Fruit fly (Drosophila melanogaster): ENCODE data around the gene CG13287.

The CG13287 gene

dm6 chr3L:5926015-5926988 is 44.2 kb downstream of the CG13287 start (continued):
- TF ChIP-seq Sox102F (GFP tag; optimal IDR thresholded peaks at IDR 0.05) (peak; percentile 35), CG8319 (GFP tag; optimal IDR thresholded peaks at IDR 0.05) (no peak), CG11294 (GFP tag; IDR thresholded peaks at IDR 0.05) (no peak), fd59A (GFP tag; optimal IDR thresholded peaks at IDR 0.05) (no peak), CG6854 (GFP tag; optimal IDR thresholded peaks at IDR 0.05) (peak; percentile 57), CG6808 (GFP tag; optimal IDR thresholded peaks at IDR 0.05) (no peak), Sox14 (GFP tag; optimal IDR thresholded peaks at IDR 0.05) (peak; percentile 22), pdm3 (GFP tag; optimal IDR thresholded peaks at IDR 0.05) (peak; percentile 36), CG3919 (GFP tag; optimal IDR thresholded peaks at IDR 0.05) (peak; percentile 58), CG34406 (GFP tag; optimal IDR thresholded peaks at IDR 0.05) (no peak), fd85E (GFP tag; optimal IDR thresholded peaks at IDR 0.05) (no peak), CG7368 (GFP tag; optimal IDR thresholded peaks at IDR 0.05) (no peak), vri (GFP tag; optimal IDR thresholded peaks at IDR 0.05) (peak; percentile 54), CG3032 (tag; optimal IDR thresholded peaks at IDR 0.05) (no peak), CG6163 (GFP tag; IDR thresholded peaks at IDR 0.05) (peak; percentile 54; the same call in 2 of the 3 replicates)

DNA sequence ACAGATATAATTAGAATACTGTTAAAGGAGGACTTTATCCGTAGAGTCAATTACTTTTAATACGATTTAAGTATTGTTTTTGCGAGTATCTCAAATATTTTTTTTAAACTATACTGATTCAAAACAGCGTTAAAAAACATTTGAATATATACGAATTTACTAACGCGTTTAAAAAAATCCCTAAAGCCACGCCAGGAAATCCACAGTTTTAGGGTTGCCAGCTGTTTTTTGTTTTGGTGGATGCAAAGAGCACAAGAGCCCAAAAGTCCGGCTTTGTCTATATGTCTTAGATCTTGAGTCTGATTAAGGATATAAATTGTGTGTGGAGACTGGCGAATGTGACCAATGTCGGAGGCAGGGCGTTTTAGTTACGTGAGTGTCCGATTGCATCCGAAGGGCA is 45.4 kb downstream of the CG13287 start:
- TF ChIP-seq net (GFP tag; optimal IDR thresholded peaks at IDR 0.05) (no peak), Ets96B (tag; optimal IDR thresholded peaks at IDR 0.05) (no peak), CG15336 (GFP tag; IDR thresholded peaks at IDR 0.05) (no peak), CG1621 (tag; optimal IDR thresholded peaks at IDR 0.05) (peak; percentile 65), salr (GFP tag; optimal IDR thresholded peaks at IDR 0.05) (no peak), CG3919 (GFP tag; optimal IDR thresholded peaks at IDR 0.05) (no peak), CG11294 (GFP tag; IDR thresholded peaks at IDR 0.05) (no peak), eg (GFP tag; IDR thresholded peaks at IDR 0.05) (no peak), Eip78C (GFP tag) (peak; percentile 81), ss (GFP tag; optimal IDR thresholded peaks at IDR 0.05) (no peak), svp (GFP tag) (peak; percentile 64), Lpt (GFP tag; optimal IDR thresholded peaks at IDR 0.05) (no peak), CG6808 (GFP tag; optimal IDR thresholded peaks at IDR 0.05) (no peak), topi (GFP tag; optimal IDR thresholded peaks at IDR 0.05) (peak; percentile 8), CG8632 (GFP tag; optimal IDR thresholded peaks at IDR 0.05) (no peak), CG6276 (GFP tag; optimal IDR thresholded peaks at IDR 0.05) (no peak)

DNA sequence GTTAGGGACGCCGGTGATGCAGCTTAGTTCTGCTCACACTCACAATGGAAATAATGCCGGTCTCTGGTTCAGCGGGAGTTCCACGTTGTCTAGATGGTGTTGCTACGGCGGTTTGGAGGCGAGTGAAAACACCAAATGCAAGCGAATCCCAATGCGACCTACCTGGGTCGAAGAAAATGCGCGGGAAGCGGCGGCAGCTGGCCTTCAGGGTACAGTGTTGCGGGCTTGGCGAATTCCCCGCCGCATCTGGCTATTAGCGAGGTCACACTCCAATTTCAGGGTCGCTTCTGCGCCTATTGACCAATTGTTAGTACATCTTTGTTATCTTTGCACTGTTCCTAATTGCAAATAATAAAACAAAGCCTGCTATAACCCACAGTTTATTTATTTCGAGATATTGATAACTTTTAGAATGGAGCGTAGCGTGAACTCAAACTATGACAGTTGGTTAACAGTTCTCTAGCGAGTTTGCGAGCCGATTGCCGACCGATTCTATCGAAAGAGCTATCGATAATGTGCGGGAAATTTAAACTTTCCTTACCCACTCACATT is 50.3 kb downstream of the CG13287 start, which contains the start of gene Rcc1:
Gene Rcc1 (minus strand): TSS at position 411 of the 552 bp plus-strand sequence.
- TF ChIP-seq CG3032 (tag; optimal IDR thresholded peaks at IDR 0.05) (peak; percentile 48), Lpt (GFP tag; optimal IDR thresholded peaks at IDR 0.05) (no peak), lz (GFP tag; optimal IDR thresholded peaks at IDR 0.05) (peak; percentile 8), Eip75B (GFP tag; optimal IDR thresholded peaks at IDR 0.05) (peak; percentile 37), CG8119 (GFP tag; IDR thresholded peaks at IDR 0.05) (no peak), Hr39 (GFP tag; optimal IDR thresholded peaks at IDR 0.05) (peak; percentile 37), Eip93F (GFP tag; optimal IDR thresholded peaks at IDR 0.05) (no peak), Sox14 (GFP tag; optimal IDR thresholded peaks at IDR 0.05) (peak; percentile 47), CG11762 (GFP tag; optimal IDR thresholded peaks at IDR 0.05; ENCODE audit: insufficient read depth) (no peak), svp (GFP tag) (peak; percentile 89), cyc (GFP tag; optimal IDR thresholded peaks at IDR 0.05) (peak; percentile 5), achi (GFP tag; optimal IDR thresholded peaks at IDR 0.05) (peak; percentile 87), CG10631 (GFP tag; optimal IDR thresholded peaks at IDR 0.05) (no peak), CG6808 (GFP tag; optimal IDR thresholded peaks at IDR 0.05) (peak; percentile 20), CG7368 (GFP tag; optimal IDR thresholded peaks at IDR 0.05) (no peak)
